Fruit fly (Drosophila melanogaster): ENCODE data around the gene bbg.

DNA sequence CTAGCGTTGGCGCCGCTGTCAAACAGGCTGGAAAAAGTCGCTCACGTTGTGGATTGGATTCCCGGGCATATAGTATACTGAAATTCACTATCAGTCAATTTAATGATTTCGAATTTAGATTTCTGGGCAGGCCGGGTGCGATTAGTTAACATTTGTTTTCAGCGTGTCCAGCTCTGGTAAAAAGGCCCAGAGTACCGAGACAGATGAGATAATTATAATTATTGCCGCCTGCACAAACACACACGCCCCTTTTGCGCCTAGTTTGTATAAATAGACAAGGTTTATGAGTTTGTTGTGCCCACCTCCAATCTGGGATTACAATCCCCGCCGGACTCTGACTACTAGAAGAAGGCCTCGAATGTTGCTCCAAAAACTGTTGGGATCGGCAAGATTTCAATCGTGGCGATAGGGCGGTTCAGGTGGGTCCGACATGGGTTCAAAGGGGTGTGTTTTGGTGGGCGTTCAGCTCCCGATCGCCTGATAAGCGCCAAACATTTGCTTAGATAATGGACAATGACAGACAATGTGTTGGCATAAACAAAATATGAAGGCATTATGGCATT is 23.0 kb upstream of the bbg start:
- TF ChIP-seq psq (optimal IDR thresholded peaks at IDR 0.05) (no peak), h (optimal IDR thresholded peaks at IDR 0.05) (no peak)

All from Kc167 (cell line).